Worm (Caenorhabditis elegans) whole organism, midembryonic: ENCODE measurements around the gene fbxb-119.
"Not testable (repeated sequence)": the region's sequence is repeated elsewhere in the genome, so short reads cannot be mapped to it uniquely, and the experiment has no call there.

Source experiments
- T22C8.4 ChIP-seq: fragments of 200-800 bp; sonication (Bioruptor generic); IDR thresholded peaks from 2 replicates; pipeline ENCODE4 v1.3.6; 2022; ENCODE audit warnings: missing genetic modification characterization, missing compliant biosample characterization
- cog-1 ChIP-seq: sonication (generic microtip); optimal IDR thresholded peaks from 2 replicates; lab custom pipeline; 2016; ENCODE audit warnings: missing genetic modification characterization, missing compliant biosample characterization
- flt-1 ChIP-seq: fragments of 200-800 bp; sonication (Bioruptor generic); IDR thresholded peaks from 2 replicates; pipeline ENCODE4 v1.3.6; 2022; ENCODE audit warnings: missing genetic modification characterization, missing compliant biosample characterization
- klf-2 ChIP-seq: fragments of 200-800 bp; sonication (Bioruptor generic); conservative IDR thresholded peaks from 2 replicates; pipeline ENCODE4 v1.3.6; 2022; ENCODE audit warnings: missing genetic modification reagents, missing genetic modification characterization, missing compliant biosample characterization
- med-1 ChIP-seq: sonication (generic microtip); optimal IDR thresholded peaks from 2 replicates; lab custom pipeline; 2017; ENCODE audit warnings: missing genetic modification characterization, mild to moderate bottlenecking, missing compliant biosample characterization, antibody characterized with exemption, missing genetic modification reagents; ENCODE audit not compliant: insufficient read depth
- ref-1 ChIP-seq: fragments of 200-800 bp; sonication (Bioruptor generic); conservative IDR thresholded peaks from 2 replicates; pipeline ENCODE4 v1.3.6; 2022; ENCODE audit warnings: missing genetic modification reagents, missing genetic modification characterization, missing compliant biosample characterization
- tab-1 ChIP-seq: fragments of 200-800 bp; sonication (Bioruptor generic); IDR thresholded peaks from 2 replicates; pipeline ENCODE4 v1.3.6; 2022; ENCODE audit warnings: missing genetic modification characterization, missing compliant biosample characterization
- ztf-23 ChIP-seq: fragments of 200-800 bp; sonication (Bioruptor generic); IDR thresholded peaks from 2 replicates; pipeline ENCODE4 v1.3.6; 2022; ENCODE audit warnings: missing genetic modification reagents, missing genetic modification characterization, missing compliant biosample characterization
- ztf-29 ChIP-seq: fragments of 200-800 bp; sonication (Bioruptor generic); IDR thresholded peaks from 2 replicates; pipeline ENCODE4 v1.3.6; 2022; ENCODE audit warnings: missing genetic modification reagents, missing genetic modification characterization, missing compliant biosample characterization

The fbxb-119 gene

ce11 chrV:18302414-18302813, 16.0 kb upstream of the fbxb-119 start, which contains the start of gene Y51A2A.6:
Y51A2A.6 (plus strand) TSS chrV:18302714.
- not testable (repeated sequence) for TF ChIP-seq cog-1 (tag; lab: Kevin White, UChicago); ztf-29 (GFP tag; lab: Robert Waterston, UW); T22C8.4 (GFP tag; lab: Robert Waterston, UW)

- no peak for TF ChIP-seq ztf-29 (GFP tag; lab: Robert Waterston, UW)
- no peak for TF ChIP-seq ztf-23 (GFP tag; lab: Robert Waterston, UW)
- no peak for TF ChIP-seq flt-1
- no peak for TF ChIP-seq klf-2
- TF ChIP-seq tab-1: no peak
- no peak for TF ChIP-seq cog-1 (tag; lab: Kevin White, UChicago)
Observed at ce11 chrV:18323231-18323630, 4.8 kb downstream of the fbxb-119 start, which contains the start of gene B0462.5. B0462.5 (minus strand) TSS chrV:18323331.

- no peak for TF ChIP-seq med-1 (GFP tag; lab: Kevin White, UChicago)
- TF ChIP-seq ztf-23 (GFP tag; lab: Robert Waterston, UW): no peak
- TF ChIP-seq cog-1 (tag; lab: Kevin White, UChicago): no peak
- no peak for TF ChIP-seq T22C8.4 (GFP tag; lab: Robert Waterston, UW)
- no peak for TF ChIP-seq tab-1
- no peak for TF ChIP-seq ref-1 (GFP tag; lab: Robert Waterston, UW)
- no peak for TF ChIP-seq ztf-29 (GFP tag; lab: Robert Waterston, UW)
- no peak for TF ChIP-seq klf-2
- no peak for TF ChIP-seq flt-1
Observed at ce11 chrV:18324525-18324924, 6.1 kb downstream of the fbxb-119 start.

- no peak for TF ChIP-seq med-1 (GFP tag; lab: Kevin White, UChicago)
Observed at ce11 chrV:18331086-18331485, 12.7 kb downstream of the fbxb-119 start, which contains the start of gene B0462.4. B0462.4 (minus strand) TSS chrV:18331186.

- TF ChIP-seq klf-2 (no peak), T22C8.4 (GFP tag; lab: Robert Waterston, UW) (peak; percentile 51; the same call in 1 of the 2 replicates), med-1 (GFP tag; lab: Kevin White, UChicago) (no peak), ztf-29 (GFP tag; lab: Robert Waterston, UW) (no peak)
Observed at ce11 chrV:18337643-18338042, 19.2 kb downstream of the fbxb-119 start.

DNA sequence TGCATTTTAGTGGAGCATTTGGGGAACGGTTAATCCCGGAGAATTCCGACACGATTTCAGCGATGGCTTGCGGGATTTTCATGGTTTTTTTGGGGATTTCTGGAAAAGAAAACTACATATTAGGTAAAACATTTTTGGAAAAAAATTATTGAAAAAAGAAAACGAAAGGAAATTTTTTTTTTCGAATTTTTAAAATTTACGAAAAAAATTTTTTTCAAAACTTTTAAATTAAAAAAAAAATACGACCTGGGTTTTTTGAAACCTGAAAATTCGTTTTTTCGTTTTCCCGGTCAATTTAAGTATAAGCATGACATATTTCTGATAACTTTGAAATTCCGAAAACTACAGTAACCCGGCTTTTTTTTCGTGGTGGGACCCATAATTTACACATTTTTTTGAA, 21.4 kb downstream of the fbxb-119 start, which contains the start of gene C08E8.10:
Gene C08E8.10 (minus strand): TSS at position 101 of the 400 bp plus-strand sequence.
- TF ChIP-seq ztf-29 (GFP tag; lab: Robert Waterston, UW): no peak
- TF ChIP-seq med-1 (GFP tag; lab: Kevin White, UChicago): no peak
- no peak for TF ChIP-seq klf-2
- no peak for TF ChIP-seq cog-1 (tag; lab: Kevin White, UChicago)

DNA sequence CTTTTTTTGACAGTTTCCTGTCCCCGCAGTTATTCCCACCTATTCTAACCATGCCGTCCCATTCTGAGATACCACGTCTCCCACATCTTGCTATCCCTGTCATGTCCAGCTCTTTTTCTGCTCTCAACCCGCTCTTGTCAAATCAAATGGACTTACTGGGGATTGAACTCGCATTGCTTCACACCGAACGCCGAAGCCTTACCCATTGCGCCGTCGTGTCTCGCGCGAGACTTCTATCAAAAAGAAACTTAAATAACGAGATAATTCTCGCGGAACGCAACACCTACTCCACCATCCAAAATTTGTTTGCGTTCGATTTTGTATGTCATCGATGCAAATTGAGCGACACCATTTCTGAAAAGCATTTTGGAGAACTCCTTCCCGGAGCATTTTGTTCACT, 25.8 kb downstream of the fbxb-119 start:
- TF ChIP-seq ztf-23 (GFP tag; lab: Robert Waterston, UW): no peak
- TF ChIP-seq ztf-29 (GFP tag; lab: Robert Waterston, UW): no peak
- no peak for TF ChIP-seq tab-1
- no peak for TF ChIP-seq klf-2
- no peak for TF ChIP-seq ref-1 (GFP tag; lab: Robert Waterston, UW)
- no peak for TF ChIP-seq med-1 (GFP tag; lab: Kevin White, UChicago)
- TF ChIP-seq flt-1: no peak
- no peak for TF ChIP-seq T22C8.4 (GFP tag; lab: Robert Waterston, UW)
- no peak for TF ChIP-seq cog-1 (tag; lab: Kevin White, UChicago)

DNA sequence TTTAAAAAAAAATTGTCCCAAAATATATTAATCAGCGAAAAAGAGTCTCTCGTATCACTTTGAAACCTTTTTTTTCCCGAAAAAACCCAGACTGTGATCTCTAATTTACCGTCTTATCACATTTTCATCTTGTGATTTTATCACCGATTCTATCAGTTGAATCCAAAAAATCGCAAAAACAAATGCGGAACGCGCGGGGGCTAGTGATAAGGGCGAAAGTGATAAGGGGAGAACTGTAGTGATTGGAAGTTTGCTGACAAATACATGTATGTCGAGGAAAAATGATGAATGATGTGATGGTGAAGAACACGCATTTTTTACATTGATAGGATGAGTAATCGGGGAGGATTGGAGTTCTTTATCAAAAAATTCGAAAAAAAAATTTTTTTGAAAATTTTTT, 27.7 kb downstream of the fbxb-119 start:
- TF ChIP-seq ref-1 (GFP tag; lab: Robert Waterston, UW): no peak
- no peak for TF ChIP-seq flt-1
- no peak for TF ChIP-seq klf-2
- TF ChIP-seq T22C8.4 (GFP tag; lab: Robert Waterston, UW): no peak
- TF ChIP-seq ztf-23 (GFP tag; lab: Robert Waterston, UW): no peak
- TF ChIP-seq cog-1 (tag; lab: Kevin White, UChicago): no peak
- no peak for TF ChIP-seq med-1 (GFP tag; lab: Kevin White, UChicago)
- TF ChIP-seq ztf-29 (GFP tag; lab: Robert Waterston, UW): no peak
- no peak for TF ChIP-seq tab-1

DNA sequence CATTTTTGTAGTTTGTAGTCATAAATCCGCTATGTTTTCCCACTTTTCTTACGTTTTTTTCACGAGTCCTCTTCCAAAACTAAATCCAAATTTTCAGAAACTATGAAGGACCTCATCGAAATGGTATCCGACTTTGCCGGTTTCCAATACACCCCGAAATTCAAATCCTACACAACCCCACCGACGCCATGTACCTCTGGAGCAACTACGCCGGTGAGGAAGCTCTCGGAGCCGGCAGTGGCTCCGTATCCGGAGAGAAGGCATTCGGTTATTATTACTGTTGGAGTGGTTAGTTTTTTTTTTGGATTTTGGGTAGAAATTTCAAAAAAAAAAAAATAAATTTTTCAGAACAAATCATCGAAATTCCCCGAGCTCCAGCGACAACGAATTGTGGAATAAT, 31.6 kb downstream of the fbxb-119 start, which contains the start of gene C08E8.3:
Gene C08E8.3 (plus strand): TSS at position 84 of the 400 bp plus-strand sequence.
- TF ChIP-seq flt-1 (no peak), cog-1 (tag; lab: Kevin White, UChicago) (no peak), ref-1 (GFP tag; lab: Robert Waterston, UW) (no peak), T22C8.4 (GFP tag; lab: Robert Waterston, UW) (no peak), klf-2 (no peak), med-1 (GFP tag; lab: Kevin White, UChicago) (no peak), tab-1 (no peak), ztf-23 (GFP tag; lab: Robert Waterston, UW) (no peak), ztf-29 (GFP tag; lab: Robert Waterston, UW) (no peak)

ce11 chrV:18350721-18351120, 32.3 kb downstream of the fbxb-119 start, which contains the start of gene C08E8.11:
C08E8.11 (plus strand) TSS chrV:18351021.
- TF ChIP-seq tab-1 (no peak), ztf-23 (GFP tag; lab: Robert Waterston, UW) (no peak)

- TF ChIP-seq klf-2 (no peak), cog-1 (tag; lab: Kevin White, UChicago) (no peak), flt-1 (no peak), ztf-23 (GFP tag; lab: Robert Waterston, UW) (no peak), tab-1 (no peak), T22C8.4 (GFP tag; lab: Robert Waterston, UW) (no peak), ref-1 (GFP tag; lab: Robert Waterston, UW) (no peak), med-1 (GFP tag; lab: Kevin White, UChicago) (no peak), ztf-29 (GFP tag; lab: Robert Waterston, UW) (no peak)
Observed at ce11 chrV:18354299-18354698, 35.9 kb downstream of the fbxb-119 start.
